Fruit fly (Drosophila melanogaster) whole organism, embryonic: Measurements from ENCODE around the gene Paics.

Source experiments
- Atf-2 ChIP-seq: fragments of 200-800 bp; sonication (Bioruptor generic); optimal IDR thresholded peaks from 2 replicates; lab custom pipeline; 2016; ENCODE audit warnings: missing biosample characterization, missing genetic modification characterization
- C15 ChIP-seq: fragments of 200-800 bp; sonication (Bioruptor generic); IDR thresholded peaks from 3 replicates; pipeline ENCODE4 v1.3.6; 2022; ENCODE audit warnings: missing biosample characterization, missing genetic modification characterization
- CG10274 ChIP-seq: fragments of 200-800 bp; sonication (Bioruptor generic); optimal IDR thresholded peaks from 3 replicates; lab custom pipeline; 2017; ENCODE audit warnings: missing biosample characterization, mild to moderate bottlenecking, missing genetic modification characterization
- CG11398 ChIP-seq: fragments of 200-800 bp; sonication (Bioruptor generic); optimal IDR thresholded peaks from 2 replicates; lab custom pipeline; 2016; ENCODE audit warnings: missing biosample characterization, missing genetic modification characterization
- CG13296 ChIP-seq: fragments of 200-800 bp; sonication (Bioruptor generic); optimal IDR thresholded peaks from 3 replicates; lab custom pipeline; 2018; ENCODE audit warnings: missing biosample characterization, mild to moderate bottlenecking, missing genetic modification characterization
- CG16813 ChIP-seq: fragments of 200-800 bp; sonication (Bioruptor generic); IDR thresholded peaks from 3 replicates; pipeline ENCODE4 v1.3.6; 2022; ENCODE audit warnings: missing biosample characterization, missing genetic modification characterization; ENCODE audit not compliant: partially characterized antibody
- CG17186 ChIP-seq: fragments of 200-800 bp; sonication (Bioruptor generic); optimal IDR thresholded peaks from 3 replicates; lab custom pipeline; 2017; ENCODE audit warnings: missing biosample characterization, missing genetic modification reagents, missing genetic modification characterization
- CG17359 ChIP-seq: fragments of 200-800 bp; sonication (Bioruptor generic); optimal IDR thresholded peaks from 3 replicates; lab custom pipeline; 2018; ENCODE audit warnings: missing biosample characterization, mild to moderate bottlenecking, missing genetic modification characterization, moderate library complexity
- CG31388 ChIP-seq: fragments of 200-800 bp; sonication (Bioruptor generic); optimal IDR thresholded peaks from 2 replicates; lab custom pipeline; 2016; ENCODE audit warnings: missing biosample characterization, missing genetic modification characterization
- CG3407 ChIP-seq: fragments of 200-800 bp; sonication (Bioruptor generic); optimal IDR thresholded peaks from 2 replicates; lab custom pipeline; 2018; ENCODE audit warnings: missing biosample characterization, mild to moderate bottlenecking, missing genetic modification characterization
- CG3726 ChIP-seq: fragments of 200-800 bp; sonication (Bioruptor generic); IDR thresholded peaks from 3 replicates; pipeline ENCODE4, ENCODE4 v1.3.6; 2022; ENCODE audit warnings: missing biosample characterization, missing genetic modification characterization
- CG4730 ChIP-seq: fragments of 200-800 bp; sonication (Bioruptor generic); IDR thresholded peaks from 2 replicates; pipeline ENCODE4 v1.3.6; 2022; ENCODE audit warnings: missing biosample characterization, missing genetic modification characterization
- CG4854 ChIP-seq: fragments of 200-800 bp; sonication (Bioruptor generic); optimal IDR thresholded peaks from 2 replicates; lab custom pipeline; 2016; ENCODE audit warnings: missing biosample characterization, missing genetic modification characterization, inconsistent platforms
- CG6175 ChIP-seq: fragments of 200-800 bp; sonication (Bioruptor generic); IDR thresholded peaks from 3 replicates; pipeline ENCODE4 v1.3.6; 2022; ENCODE audit warnings: missing biosample characterization, missing genetic modification characterization
- CG6689 ChIP-seq: fragments of 200-800 bp; sonication (Bioruptor generic); IDR thresholded peaks from 2 replicates; pipeline ENCODE4 v1.3.6; 2022; ENCODE audit warnings: missing biosample characterization, missing genetic modification characterization
- CG7372 ChIP-seq: fragments of 200-800 bp; sonication (Bioruptor generic); IDR thresholded peaks from 2 replicates; pipeline ENCODE4 v1.3.6; 2022; ENCODE audit warnings: missing biosample characterization, missing genetic modification characterization
- CG8281 ChIP-seq: fragments of 200-800 bp; sonication (Bioruptor generic); optimal IDR thresholded peaks from 2 replicates; lab custom pipeline; 2018; ENCODE audit warnings: missing biosample characterization, mild to moderate bottlenecking, missing genetic modification characterization, moderate library complexity
- CG8290 ChIP-seq, 3 experiments: fragments of 200-800 bp; sonication (Bioruptor generic); optimal IDR thresholded peaks; 2 replicates each; lab custom pipeline; 2016 to 2019; ENCODE audit warnings: missing biosample characterization in 3 of 3, missing genetic modification characterization in 3 of 3, mild to moderate bottlenecking in 2 of 3, moderate library complexity in 1 of 3
- E2f2 ChIP-seq: fragments of 200-800 bp; sonication (Bioruptor generic); IDR thresholded peaks from 2 replicates; pipeline ENCODE4 v1.3.6; 2022; ENCODE audit warnings: missing biosample characterization, missing genetic modification characterization
- Elba2 ChIP-seq: fragments of 200-800 bp; sonication (Bioruptor generic); optimal IDR thresholded peaks from 3 replicates; lab custom pipeline; 2016; ENCODE audit warnings: missing biosample characterization, missing genetic modification characterization
- Ets65A ChIP-seq: fragments of 200-800 bp; sonication (Bioruptor generic); peaks from one replicate; lab custom pipeline; 2016; ENCODE audit warnings: missing biosample characterization, missing genetic modification characterization
- Gug ChIP-seq: fragments of 200-800 bp; sonication (Bioruptor generic); IDR thresholded peaks from 4 replicates; pipeline ENCODE4 v1.3.6; 2022; ENCODE audit warnings: missing biosample characterization, missing genetic modification characterization
- HLH3B ChIP-seq: fragments of 200-800 bp; sonication (Bioruptor generic); IDR thresholded peaks from 2 replicates; pipeline ENCODE4 v1.3.6; 2022; ENCODE audit warnings: missing biosample characterization, missing genetic modification characterization
- Hr3 ChIP-seq: fragments of 200-800 bp; sonication (Bioruptor generic); optimal IDR thresholded peaks from 3 replicates; lab custom pipeline; 2016; ENCODE audit warnings: missing biosample characterization, missing genetic modification characterization
- Rfx ChIP-seq: fragments of 200-800 bp; sonication (Bioruptor generic); IDR thresholded peaks from 2 replicates; pipeline ENCODE4 v1.3.6; 2022; ENCODE audit warnings: missing biosample characterization, missing genetic modification characterization
- Ssrp ChIP-seq: fragments of 200-800 bp; sonication (Bioruptor generic); optimal IDR thresholded peaks from 2 replicates; lab custom pipeline; 2018; ENCODE audit warnings: missing biosample characterization, mild to moderate bottlenecking, missing genetic modification characterization, moderate library complexity
- bab2 ChIP-seq: fragments of 200-800 bp; sonication (Bioruptor generic); optimal IDR thresholded peaks from 2 replicates; lab custom pipeline; 2016; ENCODE audit warnings: missing biosample characterization, missing genetic modification characterization
- bsh ChIP-seq, 2 experiments: fragments of 200-800 bp; sonication (Bioruptor generic); optimal IDR thresholded peaks; 2 replicates each; lab custom pipeline; 2017 to 2018; ENCODE audit warnings: mild to moderate bottlenecking in 2 of 2, missing biosample characterization in 2 of 2, missing genetic modification characterization in 2 of 2, moderate library complexity in 1 of 2
- cg ChIP-seq: fragments of 200-800 bp; sonication (Bioruptor generic); optimal IDR thresholded peaks from 3 replicates; lab custom pipeline; 2019; ENCODE audit warnings: missing biosample characterization, mild to moderate bottlenecking, missing genetic modification characterization, moderate library complexity
- emc ChIP-seq: fragments of 200-800 bp; sonication (Bioruptor generic); optimal IDR thresholded peaks from 2 replicates; lab custom pipeline; 2016; ENCODE audit warnings: missing biosample characterization, missing genetic modification characterization
- ewg ChIP-seq: fragments of 200-800 bp; sonication (Bioruptor generic); optimal IDR thresholded peaks from 3 replicates; lab custom pipeline; 2017; ENCODE audit warnings: mild to moderate bottlenecking, missing biosample characterization, missing genetic modification reagents, missing genetic modification characterization
- gem ChIP-seq: fragments of 200-800 bp; sonication (Bioruptor generic); optimal IDR thresholded peaks from 2 replicates; lab custom pipeline; 2019; ENCODE audit warnings: missing biosample characterization, mild to moderate bottlenecking, missing genetic modification characterization, moderate library complexity
- gro ChIP-seq: fragments of 200-800 bp; sonication (Bioruptor generic); optimal IDR thresholded peaks from 2 replicates; lab custom pipeline; 2016; ENCODE audit warnings: missing biosample characterization, missing genetic modification characterization
- ken ChIP-seq: fragments of 200-800 bp; sonication (Bioruptor generic); IDR thresholded peaks from 3 replicates; pipeline ENCODE4 v1.3.6; 2022; ENCODE audit warnings: missing biosample characterization, missing genetic modification characterization
- lab ChIP-seq: fragments of 200-800 bp; sonication (Bioruptor generic); optimal IDR thresholded peaks from 3 replicates; lab custom pipeline; 2017; ENCODE audit warnings: missing biosample characterization, missing genetic modification characterization, mild to moderate bottlenecking, moderate library complexity, missing genetic modification reagents
- lbe ChIP-seq: fragments of 200-800 bp; sonication (Bioruptor generic); optimal IDR thresholded peaks from 2 replicates; lab custom pipeline; 2016; ENCODE audit warnings: missing biosample characterization, mild to moderate bottlenecking, missing genetic modification characterization
- nmo ChIP-seq: fragments of 200-800 bp; sonication (Bioruptor generic); optimal IDR thresholded peaks from 2 replicates; lab custom pipeline; 2018; ENCODE audit warnings: missing biosample characterization, mild to moderate bottlenecking, missing genetic modification characterization, moderate library complexity
- nom ChIP-seq: fragments of 200-800 bp; sonication (Bioruptor generic); optimal IDR thresholded peaks from 2 replicates; lab custom pipeline; 2017; ENCODE audit warnings: missing biosample characterization, missing genetic modification characterization, mild to moderate bottlenecking, moderate library complexity, missing genetic modification reagents
- onecut ChIP-seq: fragments of 200-800 bp; sonication (Bioruptor generic); IDR thresholded peaks from 2 replicates; pipeline ENCODE4 v1.3.6; 2022; ENCODE audit warnings: missing biosample characterization, missing genetic modification characterization
- p53 ChIP-seq: fragments of 200-800 bp; sonication (Bioruptor generic); optimal IDR thresholded peaks from 2 replicates; lab custom pipeline; 2016; ENCODE audit warnings: missing biosample characterization, missing genetic modification characterization
- pan ChIP-seq, 4 experiments: fragments of >200 bp in 3 of 4; fragments of 200-800 bp in 1 of 4; sonication (Bioruptor generic) in 1 of 4; optimal IDR thresholded peaks in 3 of 4; IDR thresholded peaks in 1 of 4; 2 replicates each; pipeline versions ENCODE4 v1.3.6 to Lab custom; 2017 to 2022; ENCODE audit warnings: missing biosample characterization in 2 of 4, missing genetic modification characterization in 2 of 4, mixed read lengths in 1 of 4
- pb ChIP-seq: fragments of 200-800 bp; sonication (Bioruptor generic); optimal IDR thresholded peaks from 3 replicates; lab custom pipeline; 2016; ENCODE audit warnings: missing biosample characterization, missing genetic modification characterization
- psq ChIP-seq: fragments of 200-800 bp; sonication (Bioruptor generic); optimal IDR thresholded peaks from 2 replicates; lab custom pipeline; 2017; ENCODE audit warnings: missing biosample characterization, missing genetic modification characterization
- row ChIP-seq: fragments of 200-800 bp; sonication (Bioruptor generic); IDR thresholded peaks from 3 replicates; pipeline ENCODE4 v1.3.6; 2022; ENCODE audit warnings: missing biosample characterization, missing genetic modification characterization
- schlank ChIP-seq: fragments of 200-800 bp; sonication (Bioruptor generic); optimal IDR thresholded peaks from 2 replicates; lab custom pipeline; 2018; ENCODE audit warnings: missing biosample characterization, mild to moderate bottlenecking, missing genetic modification characterization
- sens-2 ChIP-seq: fragments of 200-800 bp; sonication (Bioruptor generic); IDR thresholded peaks from 2 replicates; pipeline ENCODE4 v1.3.6; 2022; ENCODE audit warnings: missing biosample characterization, missing genetic modification characterization
- slp2 ChIP-seq: fragments of 200-800 bp; sonication (Bioruptor generic); optimal IDR thresholded peaks from 2 replicates; lab custom pipeline; 2016; ENCODE audit warnings: missing biosample characterization, missing genetic modification characterization
- sqz ChIP-seq: fragments of 200-800 bp; sonication (Bioruptor generic); optimal IDR thresholded peaks from 3 replicates; lab custom pipeline; 2018; ENCODE audit warnings: missing biosample characterization, mild to moderate bottlenecking, missing genetic modification characterization
- wek ChIP-seq: fragments of 200-800 bp; sonication (Bioruptor generic); optimal IDR thresholded peaks from 3 replicates; lab custom pipeline; 2018; ENCODE audit warnings: missing biosample characterization, mild to moderate bottlenecking, missing genetic modification characterization, moderate library complexity

Gene Paics

dm6 chrX:12744026-12744688, 16.3 kb downstream of the Paics start, which contains the start of gene CG4004 (continued):
- TF ChIP-seq CG7372 (GFP tag; lab: Robert Waterston, UW), result no peak
- no peak for TF ChIP-seq CG8290 (GFP tag; optimal IDR thresholded peaks at IDR 0.05; lab: Kevin White, UChicago)
- TF ChIP-seq CG8290 (tag; optimal IDR thresholded peaks at IDR 0.05; lab: Kevin White, UChicago), result peak in 1 of 2 experiments; percentile 17
- 0 out of 2 replicates have a peak, but pooled peaks have one; percentile 7 for TF ChIP-seq Rfx
- no peak for TF ChIP-seq CG13296
- TF ChIP-seq CG17186 (GFP tag; lab: Kevin White, UChicago), result no peak
- no peak for TF ChIP-seq E2f2 (GFP tag; lab: Robert Waterston, UW)
- no peak for TF ChIP-seq Gug (GFP tag; lab: Robert Waterston, UW)
- TF ChIP-seq wek (GFP tag; lab: Kevin White, UChicago), result no peak
- TF ChIP-seq sens-2 (GFP tag; lab: Robert Waterston, UW), result no peak
- no peak for TF ChIP-seq CG8281 (tag; lab: Kevin White, UChicago)
- TF ChIP-seq nom (GFP tag; lab: Kevin White, UChicago), result peak; percentile 53
- no peak for TF ChIP-seq emc (GFP tag; lab: Kevin White, UChicago)
- peak; percentile 20; the same call in 1 of the 3 replicates for TF ChIP-seq row (GFP tag; lab: Robert Waterston, UW)
- peak; percentile 49 for TF ChIP-seq CG17359 (tag; lab: Kevin White, UChicago)
- TF ChIP-seq CG4730, result no peak
- no peak for TF ChIP-seq CG31388 (GFP tag; lab: Kevin White, UChicago)
- no peak for TF ChIP-seq nmo (GFP tag; lab: Kevin White, UChicago)
- TF ChIP-seq pb (GFP tag; lab: Kevin White, UChicago), result no peak
- no peak for TF ChIP-seq ewg (GFP tag; lab: Kevin White, UChicago)
- TF ChIP-seq HLH3B (GFP tag; lab: Robert Waterston, UW), result 0 out of 2 replicates have a peak, but pooled peaks have one; percentile 17
- TF ChIP-seq gem (tag; lab: Kevin White, UChicago), result peak; percentile 40
- no peak for TF ChIP-seq CG4854 (GFP tag; lab: Kevin White, UChicago)
- no peak for TF ChIP-seq Ets65A (GFP tag; lab: Kevin White, UChicago)
- no peak for TF ChIP-seq CG10274
- TF ChIP-seq pan (optimal IDR thresholded peaks at IDR 0.05; lab: Kevin White, UChicago), result no peak
- peak in 1 of 2 experiments; percentile 34 for TF ChIP-seq pan (GFP tag; optimal IDR thresholded peaks at IDR 0.05 in 1 of 2, IDR thresholded peaks at IDR 0.05 in 1 of 2)
- no peak for TF ChIP-seq p53 (GFP tag; lab: Kevin White, UChicago)
- TF ChIP-seq psq (GFP tag; lab: Kevin White, UChicago), result no peak
- 0 out of 3 replicates have a peak, but pooled peaks have one; percentile 34 for TF ChIP-seq CG16813 (GFP tag; lab: Robert Waterston, UW)
- TF ChIP-seq Elba2 (GFP tag; lab: Kevin White, UChicago), result no peak
- peak; percentile 33 for TF ChIP-seq sqz (GFP tag; lab: Kevin White, UChicago)
- TF ChIP-seq onecut (GFP tag; lab: Robert Waterston, UW), result peak; percentile 34
- no peak for TF ChIP-seq slp2 (GFP tag; lab: Kevin White, UChicago)
- TF ChIP-seq gro (GFP tag; lab: Kevin White, UChicago), result no peak
- TF ChIP-seq CG3407 (GFP tag; lab: Kevin White, UChicago), result peak; percentile 100
- no peak for TF ChIP-seq schlank (tag; lab: Kevin White, UChicago)
- TF ChIP-seq CG6689 (GFP tag; lab: Robert Waterston, UW), result 0 out of 2 replicates have a peak, but pooled peaks have one; percentile 21
- 0 out of 3 replicates have a peak, but pooled peaks have one; percentile 32 for TF ChIP-seq ken (GFP tag; lab: Robert Waterston, UW)
- peak; percentile 28 for TF ChIP-seq lbe (GFP tag; lab: Kevin White, UChicago)
- no peak for TF ChIP-seq CG3726
- no peak for TF ChIP-seq Atf-2 (GFP tag; lab: Kevin White, UChicago)
- no peak for TF ChIP-seq lab
- peak in 1 of 2 experiments; percentile 48 for TF ChIP-seq bsh (GFP tag; optimal IDR thresholded peaks at IDR 0.05; lab: Kevin White, UChicago)
- TF ChIP-seq CG11398 (GFP tag; lab: Kevin White, UChicago), result no peak
- TF ChIP-seq bab2, result no peak
- no peak for TF ChIP-seq C15 (GFP tag; lab: Robert Waterston, UW)
- TF ChIP-seq cg, result no peak
- no peak for TF ChIP-seq Hr3 (GFP tag; lab: Kevin White, UChicago)
- TF ChIP-seq CG6175 (GFP tag; lab: Robert Waterston, UW), result no peak
- peak; percentile 3 for TF ChIP-seq Ssrp (tag; lab: Kevin White, UChicago)
